Worm (Caenorhabditis elegans): ENCODE data around the gene nlp-17.

nlp-17 gene

ce11 chrIV:13487596-13487995, 18.0 kb downstream of the nlp-17 start:
- TF ChIP-seq ceh-45 (GFP tag; IDR thresholded peaks at IDR 0.05) (no peak), sdc-2 (tag; optimal IDR thresholded peaks at IDR 0.05) (no peak), nfya-1 (tag; optimal IDR thresholded peaks at IDR 0.05) (peak; percentile 83), hlh-15 (tag; optimal IDR thresholded peaks at IDR 0.05) (no peak), F13H6.1 (tag; optimal IDR thresholded peaks at IDR 0.05) (no peak), rnt-1 (tag; optimal IDR thresholded peaks at IDR 0.05) (no peak)

ce11 chrIV:13487019-13487418, 18.5 kb downstream of the nlp-17 start:
- peak; percentile 31 for TF ChIP-seq ref-2 (tag; optimal IDR thresholded peaks at IDR 0.05)
- TF ChIP-seq tbx-7 (tag; optimal IDR thresholded peaks at IDR 0.05) = peak; percentile 62
- peak; percentile 81 for TF ChIP-seq C08G9.2 (tag; optimal IDR thresholded peaks at IDR 0.05)
- TF ChIP-seq T23F11.4 (GFP tag; optimal IDR thresholded peaks at IDR 0.05) = no peak
- peak; percentile 54 for TF ChIP-seq rnt-1 (tag; optimal IDR thresholded peaks at IDR 0.05)
- peak; percentile 91 for TF ChIP-seq tbx-2 (tag; optimal IDR thresholded peaks at IDR 0.05)
- no peak for TF ChIP-seq pqm-1 (tag; optimal IDR thresholded peaks at IDR 0.05)
- no peak for TF ChIP-seq syd-9 (tag; optimal IDR thresholded peaks at IDR 0.05)
- peak; percentile 80 for TF ChIP-seq zip-5 (tag; optimal IDR thresholded peaks at IDR 0.05)
- no peak for TF ChIP-seq unc-42 (tag; optimal IDR thresholded peaks at IDR 0.05)
- peak; percentile 50 for TF ChIP-seq elt-2 (tag; optimal IDR thresholded peaks at IDR 0.05)
- peak; percentile 88 for TF ChIP-seq ceh-31 (tag; optimal IDR thresholded peaks at IDR 0.05)
- TF ChIP-seq lim-6 (tag; optimal IDR thresholded peaks at IDR 0.05) = peak; percentile 46
- TF ChIP-seq ceh-14 (tag; optimal IDR thresholded peaks at IDR 0.05) = peak; percentile 38
- TF ChIP-seq unc-86 (tag; optimal IDR thresholded peaks at IDR 0.05) = peak; percentile 28
- TF ChIP-seq ceh-2 (tag; optimal IDR thresholded peaks at IDR 0.05) = peak; percentile 60
- peak; percentile 7 for TF ChIP-seq hlh-8 (tag; optimal IDR thresholded peaks at IDR 0.05)
- peak; percentile 79 for TF ChIP-seq ets-4 (tag; optimal IDR thresholded peaks at IDR 0.05)
- TF ChIP-seq Y22D7AL.16 (tag; optimal IDR thresholded peaks at IDR 0.05) = no peak
- no peak for TF ChIP-seq ztf-16 (tag; optimal IDR thresholded peaks at IDR 0.05)
- no peak for TF ChIP-seq hlh-15 (tag; optimal IDR thresholded peaks at IDR 0.05)
- peak; percentile 90 for TF ChIP-seq fax-1 (tag; optimal IDR thresholded peaks at IDR 0.05)
- peak; percentile 52 for TF ChIP-seq F13H6.1 (tag; optimal IDR thresholded peaks at IDR 0.05)

ce11 chrIV:13483596-13483995, 22.0 kb downstream of the nlp-17 start:
- TF ChIP-seq tbx-7 (tag; optimal IDR thresholded peaks at IDR 0.05) (no peak), mec-3 (tag; optimal IDR thresholded peaks at IDR 0.05; ENCODE audit: borderline replicate concordance) (no peak), zip-5 (tag; optimal IDR thresholded peaks at IDR 0.05) (no peak), sox-2 (GFP tag; IDR thresholded peaks at IDR 0.05) (no peak), npax-4 (tag; optimal IDR thresholded peaks at IDR 0.05) (no peak), sdc-2 (tag; optimal IDR thresholded peaks at IDR 0.05) (no peak), C08G9.2 (tag; optimal IDR thresholded peaks at IDR 0.05) (no peak), ceh-30 (tag; optimal IDR thresholded peaks at IDR 0.05) (no peak), F13H6.1 (tag; optimal IDR thresholded peaks at IDR 0.05) (no peak), unc-86 (tag; optimal IDR thresholded peaks at IDR 0.05) (no peak), elt-4 (tag; optimal IDR thresholded peaks at IDR 0.05) (no peak), pros-1 (tag; optimal IDR thresholded peaks at IDR 0.05) (no peak), rnt-1 (tag; optimal IDR thresholded peaks at IDR 0.05) (no peak), ama-1 (optimal IDR thresholded peaks at IDR 0.05) (no peak), K09A11.1 (tag; optimal IDR thresholded peaks at IDR 0.05; ENCODE audit: insufficient read depth) (no peak)

ce11 chrIV:13482469-13482868, 23.1 kb downstream of the nlp-17 start, which contains the start of gene Y38H8A.1:
Gene Y38H8A.1 (plus strand): TSS chrIV:13482769.
- TF ChIP-seq hlh-6 (tag; optimal IDR thresholded peaks at IDR 0.05) = no peak
- no peak for TF ChIP-seq K09A11.1 (tag; optimal IDR thresholded peaks at IDR 0.05; ENCODE audit: insufficient read depth)
- no peak for TF ChIP-seq pha-4 (tag; optimal IDR thresholded peaks at IDR 0.05)
- no peak for TF ChIP-seq ahr-1 (tag; optimal IDR thresholded peaks at IDR 0.05)
- TF ChIP-seq ama-1 (optimal IDR thresholded peaks at IDR 0.05) = no peak
- no peak for TF ChIP-seq unc-42 (tag; optimal IDR thresholded peaks at IDR 0.05)
- TF ChIP-seq ceh-19 (GFP tag; optimal IDR thresholded peaks at IDR 0.05) = no peak
